Worm (Caenorhabditis elegans) whole organism, L2 larva: Measurements from ENCODE around the gene F13H10.3.

Experiments used
- ZK546.5 ChIP-seq: sonication (generic microtip); optimal IDR thresholded peaks from 2 replicates; lab custom pipeline; 2017; ENCODE audit warnings: missing biosample characterization, missing genetic modification characterization
- aly-2 ChIP-seq: fragments of 150-350 bp; optimal IDR thresholded peaks from 2 replicates; lab custom pipeline; 2014; ENCODE audit warnings: missing biosample characterization, missing genetic modification characterization
- ceh-82 ChIP-seq: fragments of 150-350 bp; optimal IDR thresholded peaks from 2 replicates; lab custom pipeline; 2014; ENCODE audit warnings: missing biosample characterization, missing genetic modification characterization
- elt-1 ChIP-seq: fragments of 150-350 bp; optimal IDR thresholded peaks from 2 replicates; lab custom pipeline; 2014; ENCODE audit warnings: missing biosample characterization, missing genetic modification characterization
- elt-3 ChIP-seq: sonication (generic microtip); optimal IDR thresholded peaks from 2 replicates; lab custom pipeline; 2017; ENCODE audit warnings: missing biosample characterization, missing genetic modification characterization
- lin-39 ChIP-seq: fragments of 150-350 bp; optimal IDR thresholded peaks from 2 replicates; lab custom pipeline; 2014; ENCODE audit warnings: missing biosample characterization, missing genetic modification reagents, missing genetic modification characterization
- mab-5 ChIP-seq: fragments of 150-350 bp; optimal IDR thresholded peaks from 2 replicates; lab custom pipeline; 2014; ENCODE audit warnings: missing biosample characterization, missing genetic modification characterization
- nhr-10 ChIP-seq: sonication (generic microtip); optimal IDR thresholded peaks from 2 replicates; lab custom pipeline; 2017; ENCODE audit warnings: missing biosample characterization, missing genetic modification characterization
- nhr-12 ChIP-seq: fragments of 150-350 bp; optimal IDR thresholded peaks from 2 replicates; lab custom pipeline; 2014; ENCODE audit warnings: missing biosample characterization, missing genetic modification characterization
- nhr-25 ChIP-seq: fragments of 150-350 bp; sonication (generic microtip); optimal IDR thresholded peaks from 3 replicates; lab custom pipeline; 2014; ENCODE audit warnings: missing biosample characterization, missing genetic modification characterization
- skn-1 ChIP-seq: sonication (generic microtip); optimal IDR thresholded peaks from 2 replicates; lab custom pipeline; 2017; ENCODE audit warnings: missing biosample characterization, missing genetic modification characterization
- sma-3 ChIP-seq: sonication (generic microtip); optimal IDR thresholded peaks from 2 replicates; lab custom pipeline; 2016; ENCODE audit warnings: missing genetic modification reagents, missing genetic modification characterization, missing compliant biosample characterization
- unc-62 ChIP-seq: fragments of 150-350 bp; optimal IDR thresholded peaks from 2 replicates; lab custom pipeline; 2014; ENCODE audit warnings: missing biosample characterization, missing genetic modification reagents, missing genetic modification characterization
- ztf-11 ChIP-seq: sonication (generic microtip); optimal IDR thresholded peaks from 2 replicates; lab custom pipeline; 2017; ENCODE audit warnings: missing biosample characterization, missing genetic modification characterization

DNA sequence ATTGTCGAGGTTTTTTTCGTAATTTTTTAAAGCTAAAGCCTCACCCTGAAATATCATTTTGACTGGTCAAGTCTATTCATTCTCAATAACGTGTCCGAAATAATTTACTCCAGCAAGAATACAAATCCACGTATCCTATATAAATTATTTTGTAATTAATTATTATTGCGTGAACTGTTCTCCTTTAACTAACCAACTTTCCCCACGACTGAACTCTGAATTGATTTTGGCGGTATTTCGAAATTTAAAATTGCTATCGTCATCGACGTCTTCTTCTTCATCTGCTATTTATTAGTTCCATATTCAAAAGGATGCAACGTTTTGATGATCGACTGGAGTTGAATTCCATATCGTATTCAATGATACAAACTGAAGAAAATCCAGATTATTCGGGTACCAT, 49.4 kb downstream of the F13H10.3 start, which contains the start of the genes aqp-3 and Y69E1A.8:
- TF ChIP-seq nhr-10 (tag; lab: Kevin White, UChicago) (no peak), elt-3 (tag; lab: Kevin White, UChicago) (no peak), aly-2 (tag; lab: Kevin White, UChicago) (no peak), lin-39 (tag; lab: Kevin White, UChicago) (no peak), nhr-12 (tag; lab: Kevin White, UChicago) (no peak), skn-1 (no peak), sma-3 (GFP tag; lab: Kevin White, UChicago) (no peak), elt-1 (tag; lab: Kevin White, UChicago) (no peak), ZK546.5 (tag; lab: Kevin White, UChicago) (no peak), ceh-82 (tag; lab: Kevin White, UChicago) (no peak), nhr-25 (tag; lab: Kevin White, UChicago) (no peak), mab-5 (tag; lab: Kevin White, UChicago) (no peak), unc-62 (GFP tag; lab: Kevin White, UChicago) (no peak), ztf-11 (no peak)
